Fruit fly (Drosophila melanogaster) whole organism, pupa: ENCODE measurements around the gene CG9784.

Source experiments
- CG14655 ChIP-seq: fragments of 200-800 bp; sonication (Bioruptor generic); optimal IDR thresholded peaks from 3 replicates; lab custom pipeline; 2017; ENCODE audit warnings: mild to moderate bottlenecking, missing biosample characterization, missing genetic modification reagents, missing genetic modification characterization
- CG15710 ChIP-seq: fragments of 200-800 bp; sonication (Bioruptor generic); optimal IDR thresholded peaks from 2 replicates; lab custom pipeline; 2018; ENCODE audit warnings: missing biosample characterization, mild to moderate bottlenecking, missing genetic modification characterization, moderate library complexity
- CG32121 ChIP-seq: fragments of 200-800 bp; sonication (Bioruptor generic); IDR thresholded peaks from 2 replicates; pipeline ENCODE4 v1.3.6; 2022; ENCODE audit warnings: missing biosample characterization, missing genetic modification characterization
- CG4496 ChIP-seq: fragments of 200-800 bp; sonication (Bioruptor generic); IDR thresholded peaks from 3 replicates; pipeline ENCODE4 v1.3.6; 2022; ENCODE audit warnings: missing biosample characterization, missing genetic modification characterization
- CG8159 ChIP-seq: fragments of 200-800 bp; sonication (Bioruptor generic); optimal IDR thresholded peaks from 3 replicates; lab custom pipeline; 2018; ENCODE audit warnings: missing biosample characterization, mild to moderate bottlenecking, missing genetic modification characterization, moderate library complexity
- CG8301 ChIP-seq: fragments of 200-800 bp; sonication (Bioruptor generic); optimal IDR thresholded peaks from 2 replicates; lab custom pipeline; 2018; ENCODE audit warnings: missing biosample characterization, mild to moderate bottlenecking, missing genetic modification characterization
- CG9948 ChIP-seq: fragments of 200-800 bp; sonication (Bioruptor generic); optimal IDR thresholded peaks from 2 replicates; lab custom pipeline; 2018; ENCODE audit warnings: missing biosample characterization, mild to moderate bottlenecking, missing genetic modification characterization, moderate library complexity
- EcR ChIP-seq: fragments of 200-800 bp; sonication (Bioruptor generic); optimal IDR thresholded peaks from 3 replicates; lab custom pipeline; 2019; ENCODE audit warnings: missing biosample characterization, missing genetic modification characterization, mild to moderate bottlenecking, moderate library complexity, missing genetic modification reagents
- Snoo ChIP-seq: fragments of 200-800 bp; sonication (Bioruptor generic); optimal IDR thresholded peaks from 3 replicates; lab custom pipeline; 2017; ENCODE audit warnings: missing biosample characterization, mild to moderate bottlenecking, missing genetic modification characterization, inconsistent platforms
- fd96Ca ChIP-seq: fragments of 200-800 bp; sonication (Bioruptor generic); IDR thresholded peaks from 3 replicates; pipeline ENCODE4 v1.3.6; 2022; ENCODE audit warnings: missing biosample characterization, missing genetic modification characterization
- gl ChIP-seq: fragments of 200-800 bp; sonication (Bioruptor generic); optimal IDR thresholded peaks from 2 replicates; lab custom pipeline; 2018; ENCODE audit warnings: missing biosample characterization, mild to moderate bottlenecking, missing genetic modification characterization

dm6 chrX:16647737-16648434 lies 48.9 kb upstream of the CG9784 start:
- TF ChIP-seq CG15710 (tag; lab: Kevin White, UChicago) (no peak), EcR (GFP tag; lab: Kevin White, UChicago) (peak; percentile 72), CG32121 (no peak), CG4496 (GFP tag; lab: Robert Waterston, UW) (no peak), fd96Ca (GFP tag; lab: Robert Waterston, UW) (no peak), gl (tag; lab: Kevin White, UChicago) (peak; percentile 7), CG14655 (GFP tag; lab: Kevin White, UChicago) (no peak), CG8159 (no peak), Snoo (no peak), CG8301 (tag; lab: Kevin White, UChicago) (no peak), CG9948 (tag; lab: Kevin White, UChicago) (no peak)
